Fruit fly (Drosophila melanogaster) S2 (cell line): Measurements from ENCODE around the gene Nmdmc.

Source experiments
- CG8478 ChIP-seq: fragments of >200 bp; optimal IDR thresholded peaks from 2 replicates; lab custom pipeline; 2018
- CTCF ChIP-seq, 2 experiments: fragments of >200 bp; optimal IDR thresholded peaks; 2 replicates each; lab custom pipeline; 2018

Gene Nmdmc

DNA sequence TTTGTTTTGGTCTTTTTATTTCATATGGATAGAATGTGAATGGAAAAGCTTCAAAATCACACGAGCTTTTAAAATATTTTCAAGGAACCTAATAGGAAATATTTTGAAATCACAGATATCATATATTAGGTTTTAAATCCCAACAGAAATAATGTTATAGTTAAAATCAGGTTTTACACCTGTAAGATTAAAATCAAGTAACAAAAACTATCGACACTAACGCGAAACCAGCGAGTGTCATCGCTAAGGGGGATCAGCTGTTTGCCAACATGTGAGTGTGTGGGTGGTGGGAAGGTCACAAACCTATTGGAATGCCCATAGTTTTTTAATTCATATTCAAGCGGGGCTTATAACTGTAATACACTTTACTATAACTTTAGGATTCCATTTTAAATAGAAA is 11.7 kb downstream of the Nmdmc start, which contains the start of gene hyx:
hyx (plus strand) TSS at position 109 of the 400 bp plus-strand sequence.
- TF ChIP-seq CTCF (optimal IDR thresholded peaks at IDR 0.05; lab: Kevin White, UChicago) = no peak
- no peak for TF ChIP-seq CG8478

DNA sequence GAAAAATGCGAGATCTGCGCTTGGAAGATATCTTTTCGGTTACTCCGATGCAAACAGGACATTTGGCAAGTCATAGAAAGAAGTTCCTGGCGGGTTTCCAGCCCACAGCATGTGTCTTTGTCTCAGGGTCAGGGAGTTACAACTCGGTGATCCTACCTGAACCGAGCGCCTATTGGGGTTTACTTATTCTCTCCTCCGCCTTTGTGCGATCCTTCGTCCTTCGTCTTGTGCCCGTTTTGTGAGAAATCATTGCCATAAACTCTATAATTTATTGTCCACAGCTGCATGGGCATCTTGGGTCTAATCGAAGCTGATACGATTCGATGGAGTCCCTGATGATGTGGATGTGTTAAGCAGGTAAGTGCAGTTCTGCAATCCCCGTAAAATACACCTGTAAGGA is 12.4 kb downstream of the Nmdmc start:
- TF ChIP-seq CG8478 (no peak), CTCF (optimal IDR thresholded peaks at IDR 0.05; lab: Kevin White, UChicago) (no peak)

- TF ChIP-seq CTCF (optimal IDR thresholded peaks at IDR 0.05; lab: Kevin White, UChicago) (no peak), CG8478 (no peak)
Measured at dm6 chr3R:9035252-9035651, 15.1 kb downstream of the Nmdmc start.

dm6 chr3R:9033619-9034401 is 16.5 kb downstream of the Nmdmc start:
- TF ChIP-seq CTCF (optimal IDR thresholded peaks at IDR 0.05; lab: Kevin White, UChicago) (no peak), CG8478 (no peak)

DNA sequence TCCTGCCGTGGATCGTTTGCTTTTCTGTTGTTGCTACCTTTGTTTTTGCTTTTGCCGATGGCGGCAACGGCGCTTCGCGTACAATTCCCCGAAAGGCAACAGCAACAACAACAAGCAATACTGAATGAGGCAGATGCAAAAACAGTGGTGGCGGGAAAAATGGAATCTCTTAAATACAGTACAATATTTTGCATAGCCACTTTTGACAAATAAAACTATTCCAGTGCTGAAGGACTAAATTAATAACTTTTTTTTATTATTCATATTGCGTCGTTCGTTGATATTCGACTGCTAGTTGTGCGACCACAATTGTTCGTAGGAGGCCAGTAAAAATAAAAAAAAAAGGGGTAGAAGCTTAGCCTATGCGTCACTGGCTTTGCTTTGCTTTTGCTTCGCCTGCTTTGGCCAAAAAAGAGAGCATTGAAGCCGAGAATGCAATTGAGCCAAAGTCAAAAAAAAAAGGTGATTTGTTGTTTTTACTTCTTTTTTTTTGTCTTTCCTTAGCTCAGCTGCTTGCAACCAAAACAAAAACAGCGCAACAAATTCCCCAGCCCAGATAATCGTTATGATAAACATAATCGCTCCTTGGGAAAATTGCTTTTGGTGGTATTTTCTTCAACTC is 18.4 kb downstream of the Nmdmc start:
- TF ChIP-seq CG8478 (no peak), CTCF (optimal IDR thresholded peaks at IDR 0.05; lab: Kevin White, UChicago) (no peak)

dm6 chr3R:9030750-9031128 is 19.6 kb downstream of the Nmdmc start:
- TF ChIP-seq CG8478 (no peak), CTCF (optimal IDR thresholded peaks at IDR 0.05; lab: Kevin White, UChicago) (no peak)

dm6 chr3R:9030006-9030749 is 20.2 kb downstream of the Nmdmc start:
- TF ChIP-seq CTCF (optimal IDR thresholded peaks at IDR 0.05; lab: Kevin White, UChicago) (no peak), CG8478 (no peak)

dm6 chr3R:9029411-9029810 is 20.9 kb downstream of the Nmdmc start:
- TF ChIP-seq CTCF (optimal IDR thresholded peaks at IDR 0.05; lab: Kevin White, UChicago) (no peak), CG8478 (no peak)

DNA sequence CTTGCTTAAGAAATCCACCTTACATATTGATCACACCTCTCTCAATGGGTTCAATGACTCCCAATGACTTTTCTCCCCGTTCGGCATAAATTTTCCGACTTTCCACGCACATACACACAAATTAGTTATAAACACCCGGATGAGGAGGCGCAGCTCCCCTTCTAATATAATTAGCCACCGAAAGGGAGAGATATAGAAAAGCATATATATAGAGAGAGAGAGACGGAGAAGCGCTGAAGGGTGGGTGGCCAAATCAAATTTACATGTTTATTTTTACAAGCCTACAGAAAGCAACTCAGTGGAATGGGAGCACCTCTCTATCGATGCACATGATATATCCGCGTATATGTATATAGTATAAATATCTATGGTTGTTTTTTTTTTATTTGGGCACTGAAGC is 21.7 kb downstream of the Nmdmc start:
- no peak for TF ChIP-seq CG8478
- no peak for TF ChIP-seq CTCF (optimal IDR thresholded peaks at IDR 0.05; lab: Kevin White, UChicago)

DNA sequence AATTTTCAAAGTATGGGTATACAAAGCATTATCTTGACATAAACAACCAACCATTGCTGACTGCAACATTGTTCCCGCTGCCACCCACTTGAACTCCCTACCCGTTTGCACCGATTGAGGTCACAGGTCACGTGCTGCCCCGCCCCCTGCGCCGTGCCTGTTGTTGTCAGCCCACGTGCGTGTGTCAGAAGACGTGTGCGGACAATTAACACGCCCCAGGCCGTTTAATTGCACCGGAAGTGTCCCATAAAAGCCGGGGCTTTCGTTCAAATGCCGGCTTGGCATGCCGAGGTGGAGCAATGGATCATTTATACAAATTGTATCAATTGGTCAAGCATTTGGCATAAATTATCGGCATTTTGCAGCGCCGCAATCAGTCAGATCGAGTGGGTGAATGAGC is 23.3 kb downstream of the Nmdmc start:
- no peak for TF ChIP-seq CG8478
- TF ChIP-seq CTCF (optimal IDR thresholded peaks at IDR 0.05; lab: Kevin White, UChicago) = no peak

dm6 chr3R:9024835-9025510 is 25.4 kb downstream of the Nmdmc start:
- TF ChIP-seq CTCF (optimal IDR thresholded peaks at IDR 0.05; lab: Kevin White, UChicago) (no peak), CG8478 (no peak)

DNA sequence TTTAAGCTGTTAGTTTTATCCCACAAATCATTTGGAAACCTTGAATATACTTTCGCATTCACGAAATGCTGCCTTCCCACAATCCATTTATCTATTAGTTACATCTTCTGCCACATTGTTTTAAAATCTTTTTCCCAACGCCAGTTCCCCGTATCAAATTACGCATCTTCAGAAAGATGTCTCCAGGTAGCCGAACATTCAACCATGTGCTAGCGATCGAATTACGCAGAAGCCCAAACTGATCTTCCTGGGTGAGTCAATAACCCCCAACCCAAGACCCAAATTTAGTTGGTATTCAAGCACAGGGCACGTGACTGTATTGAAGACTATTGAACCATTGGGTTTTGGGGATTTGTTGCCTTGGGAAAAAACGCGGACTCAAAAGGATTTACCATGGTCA is 26.4 kb downstream of the Nmdmc start:
- TF ChIP-seq CTCF (optimal IDR thresholded peaks at IDR 0.05; lab: Kevin White, UChicago) = no peak
- TF ChIP-seq CG8478 = no peak

DNA sequence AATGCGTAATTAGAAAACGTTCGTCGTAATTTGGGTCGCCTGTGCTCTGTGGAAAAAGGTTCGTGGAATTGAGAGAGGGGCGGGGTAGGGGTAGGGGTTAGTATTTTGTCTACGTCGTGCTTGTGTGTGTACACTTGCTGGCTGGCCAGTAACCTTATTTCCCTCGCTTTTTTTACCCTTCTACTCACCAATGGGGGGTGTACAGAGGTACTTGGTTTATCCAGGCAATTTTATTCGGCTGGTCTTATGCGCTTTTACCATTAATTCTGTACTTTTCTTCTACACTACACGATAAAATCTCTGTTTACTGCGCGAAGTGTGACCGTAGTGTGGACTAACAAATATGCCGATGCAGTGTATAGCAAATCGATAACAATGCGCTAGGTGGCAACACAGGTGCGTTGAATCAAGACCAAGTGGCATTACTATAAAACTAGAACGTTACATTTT is 30.6 kb downstream of the Nmdmc start, which contains the start of gene tgo:
tgo (minus strand) TSS at position 334 of the 450 bp plus-strand sequence.
- TF ChIP-seq CTCF (optimal IDR thresholded peaks at IDR 0.05; lab: Kevin White, UChicago) = peak; percentile 15 to 47
- TF ChIP-seq CG8478 = no peak

DNA sequence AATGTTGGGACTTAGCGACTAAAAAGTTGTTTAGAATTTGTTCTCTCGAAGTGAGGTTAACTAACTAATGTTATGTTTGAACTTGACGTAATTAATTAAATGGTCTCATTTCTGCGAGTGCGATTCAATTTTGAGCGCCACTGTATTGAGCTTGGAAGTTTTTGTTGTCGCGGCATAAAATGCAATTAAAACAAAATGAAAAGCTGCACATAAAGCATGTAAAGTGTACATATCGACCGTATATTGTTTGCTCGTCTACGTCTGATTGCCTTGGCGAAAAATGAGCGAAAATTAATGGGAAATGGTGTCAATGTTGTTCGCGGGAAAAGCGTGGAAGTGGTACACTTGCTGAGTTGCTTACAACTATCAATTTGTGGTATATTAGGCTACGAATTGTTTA is 33.5 kb downstream of the Nmdmc start:
- TF ChIP-seq CG8478 (no peak), CTCF (optimal IDR thresholded peaks at IDR 0.05; lab: Kevin White, UChicago) (no peak)

- TF ChIP-seq CTCF (optimal IDR thresholded peaks at IDR 0.05; lab: Kevin White, UChicago) = no peak
- TF ChIP-seq CG8478 = no peak
Measured at dm6 chr3R:9014859-9015466, 35.4 kb downstream of the Nmdmc start, which contains the start of the genes Kcmf1, Sf3b5 and CG11986. Gene Kcmf1, minus strand, starts transcription at chr3R:9014909. Gene Sf3b5, minus strand, starts transcription at chr3R:9015341. Gene CG11986, plus strand, starts transcription at chr3R:9015446.
